Worm (Caenorhabditis elegans): ENCODE data around the gene grl-23.

- no peak for TF ChIP-seq C34B4.2 (tag; optimal IDR thresholded peaks at IDR 0.05)
- TF ChIP-seq pag-3 (tag; optimal IDR thresholded peaks at IDR 0.05; ENCODE audit: borderline replicate concordance, insufficient read depth): no peak
- peak in 1 of 2 experiments; percentile 23 for TF ChIP-seq mdl-1 (tag; optimal IDR thresholded peaks at IDR 0.05)
- TF ChIP-seq lin-39 (tag; optimal IDR thresholded peaks at IDR 0.05): no peak
- no peak for TF ChIP-seq unc-86 (tag; optimal IDR thresholded peaks at IDR 0.05)
Observed at ce11 chrV:12556904-12557303, 19.8 kb downstream of the grl-23 start.
